Fruit fly (Drosophila melanogaster) whole organism, embryonic: ENCODE results near the gene Orct2.

Source experiments
- Ada2b ChIP-seq: fragments of 200-800 bp; sonication (Bioruptor generic); IDR thresholded peaks from 2 replicates; pipeline ENCODE4 v1.3.6; 2022; ENCODE audit warnings: missing biosample characterization, missing genetic modification characterization
- Atf-2 ChIP-seq: fragments of 200-800 bp; sonication (Bioruptor generic); optimal IDR thresholded peaks from 2 replicates; lab custom pipeline; 2016; ENCODE audit warnings: missing biosample characterization, missing genetic modification characterization
- Atf3 ChIP-seq: fragments of 200-800 bp; sonication (Bioruptor generic); optimal IDR thresholded peaks from 3 replicates; lab custom pipeline; 2016; ENCODE audit warnings: missing biosample characterization, missing genetic modification characterization
- C15 ChIP-seq: fragments of 200-800 bp; sonication (Bioruptor generic); IDR thresholded peaks from 3 replicates; pipeline ENCODE4 v1.3.6; 2022; ENCODE audit warnings: missing biosample characterization, missing genetic modification characterization
- CG10209 ChIP-seq: fragments of 200-800 bp; sonication (Bioruptor generic); optimal IDR thresholded peaks from 3 replicates; lab custom pipeline; 2017; ENCODE audit warnings: missing biosample characterization, mild to moderate bottlenecking, missing genetic modification characterization, missing genetic modification reagents
- CG11085 ChIP-seq: fragments of 200-800 bp; sonication (Bioruptor generic); IDR thresholded peaks from 2 replicates; pipeline ENCODE4 v1.3.6; 2022; ENCODE audit warnings: missing biosample characterization, missing genetic modification characterization
- CG11247 ChIP-seq: fragments of 200-800 bp; sonication (Bioruptor generic); IDR thresholded peaks from 2 replicates; pipeline ENCODE4 v1.3.6; 2022; ENCODE audit warnings: missing biosample characterization, missing genetic modification characterization
- CG11456 ChIP-seq: fragments of 200-800 bp; sonication (Bioruptor generic); IDR thresholded peaks from 3 replicates; pipeline ENCODE4 v1.3.6; 2022; ENCODE audit warnings: missing biosample characterization, missing genetic modification characterization
- CG11695 ChIP-seq: fragments of 200-800 bp; sonication (Bioruptor generic); IDR thresholded peaks from 3 replicates; pipeline ENCODE4 v1.3.6; 2022; ENCODE audit warnings: missing biosample characterization, missing genetic modification characterization
- CG11696 ChIP-seq: fragments of 200-800 bp; sonication (Bioruptor generic); IDR thresholded peaks from 2 replicates; pipeline ENCODE4 v1.3.6; 2022; ENCODE audit warnings: missing biosample characterization, missing genetic modification characterization
- CG14441 ChIP-seq: fragments of 200-800 bp; sonication (Bioruptor generic); IDR thresholded peaks from 2 replicates; pipeline ENCODE4 v1.3.6; 2022; ENCODE audit warnings: missing biosample characterization, missing genetic modification characterization
- CG15269 ChIP-seq: fragments of 200-800 bp; sonication (Bioruptor generic); optimal IDR thresholded peaks from 2 replicates; lab custom pipeline; 2018; ENCODE audit warnings: missing biosample characterization, mild to moderate bottlenecking, missing genetic modification characterization, moderate library complexity
- CG1602 ChIP-seq: fragments of 200-800 bp; sonication (Bioruptor generic); optimal IDR thresholded peaks from 3 replicates; lab custom pipeline; 2016; ENCODE audit warnings: missing biosample characterization, missing genetic modification characterization
- CG18764 ChIP-seq: fragments of 200-800 bp; sonication (Bioruptor generic); optimal IDR thresholded peaks from 3 replicates; lab custom pipeline; 2016; ENCODE audit warnings: missing biosample characterization, missing genetic modification characterization
- CG3065 ChIP-seq: fragments of 200-800 bp; sonication (Bioruptor generic); optimal IDR thresholded peaks from 2 replicates; lab custom pipeline; 2016; ENCODE audit warnings: missing biosample characterization, missing genetic modification characterization
- CG32772 ChIP-seq: fragments of 200-800 bp; sonication (Bioruptor generic); IDR thresholded peaks from 2 replicates; pipeline ENCODE4 v1.3.6; 2022; ENCODE audit warnings: missing biosample characterization, missing genetic modification characterization
- CG33213 ChIP-seq: fragments of 200-800 bp; sonication (Bioruptor generic); optimal IDR thresholded peaks from 3 replicates; lab custom pipeline; 2016; ENCODE audit warnings: missing biosample characterization, missing genetic modification characterization
- CG3847 ChIP-seq: fragments of 200-800 bp; sonication (Bioruptor generic); IDR thresholded peaks from 2 replicates; pipeline ENCODE4 v1.3.6; 2022; ENCODE audit warnings: missing biosample characterization, missing genetic modification characterization
- CG3995 ChIP-seq: fragments of 200-800 bp; sonication (Bioruptor generic); optimal IDR thresholded peaks from 3 replicates; lab custom pipeline; 2016; ENCODE audit warnings: missing biosample characterization, missing genetic modification characterization
- CG4854 ChIP-seq: fragments of 200-800 bp; sonication (Bioruptor generic); optimal IDR thresholded peaks from 2 replicates; lab custom pipeline; 2016; ENCODE audit warnings: missing biosample characterization, missing genetic modification characterization, inconsistent platforms
- CG7357 ChIP-seq: fragments of 200-800 bp; sonication (Bioruptor generic); IDR thresholded peaks from 3 replicates; pipeline ENCODE4 v1.3.6; 2022; ENCODE audit warnings: missing biosample characterization, missing genetic modification characterization
- CG8281 ChIP-seq: fragments of 200-800 bp; sonication (Bioruptor generic); optimal IDR thresholded peaks from 2 replicates; lab custom pipeline; 2018; ENCODE audit warnings: missing biosample characterization, mild to moderate bottlenecking, missing genetic modification characterization, moderate library complexity
- CG8388 ChIP-seq: fragments of 200-800 bp; sonication (Bioruptor generic); optimal IDR thresholded peaks from 2 replicates; lab custom pipeline; 2019; ENCODE audit warnings: missing biosample characterization, mild to moderate bottlenecking, missing genetic modification characterization, moderate library complexity
- Dek ChIP-seq: fragments of 200-800 bp; sonication (Bioruptor generic); optimal IDR thresholded peaks from 3 replicates; lab custom pipeline; 2019; ENCODE audit warnings: missing biosample characterization, mild to moderate bottlenecking, missing genetic modification characterization, moderate library complexity
- HLHmδ ChIP-seq: fragments of 200-800 bp; sonication (Bioruptor generic); optimal IDR thresholded peaks from 2 replicates; lab custom pipeline; 2018; ENCODE audit warnings: missing biosample characterization, mild to moderate bottlenecking, missing genetic modification characterization, moderate library complexity
- Myb ChIP-seq: fragments of 200-800 bp; sonication (Bioruptor generic); optimal IDR thresholded peaks from 2 replicates; lab custom pipeline; 2016; ENCODE audit warnings: missing biosample characterization, missing genetic modification characterization
- Poxn ChIP-seq: fragments of 200-800 bp; sonication (Bioruptor generic); IDR thresholded peaks from 2 replicates; pipeline ENCODE4 v1.3.6; 2022; ENCODE audit warnings: missing biosample characterization, missing genetic modification characterization
- Rx ChIP-seq: fragments of 200-800 bp; sonication (Bioruptor generic); IDR thresholded peaks from 2 replicates; pipeline ENCODE4 v1.3.6; 2022; ENCODE audit warnings: missing biosample characterization, missing genetic modification characterization
- Vsx1 ChIP-seq: fragments of 200-800 bp; sonication (Bioruptor generic); optimal IDR thresholded peaks from 2 replicates; lab custom pipeline; 2017; ENCODE audit warnings: missing biosample characterization, mild to moderate bottlenecking, missing genetic modification characterization, missing genetic modification reagents
- ap ChIP-seq: fragments of 200-800 bp; sonication (Bioruptor generic); IDR thresholded peaks from 2 replicates; pipeline ENCODE4 v1.3.6; 2022; ENCODE audit warnings: missing biosample characterization, missing genetic modification characterization
- bbx ChIP-seq: fragments of 200-800 bp; sonication (Bioruptor generic); IDR thresholded peaks from 2 replicates; pipeline ENCODE4 v1.3.6; 2022; ENCODE audit warnings: missing biosample characterization, missing genetic modification characterization; ENCODE audit not compliant: partially characterized antibody
- corto ChIP-seq: fragments of 200-800 bp; sonication (Bioruptor generic); optimal IDR thresholded peaks from 2 replicates; lab custom pipeline; 2016; ENCODE audit warnings: missing biosample characterization, mild to moderate bottlenecking, missing genetic modification characterization, moderate library complexity
- crc ChIP-seq: fragments of 200-800 bp; sonication (Bioruptor generic); optimal IDR thresholded peaks from 2 replicates; lab custom pipeline; 2016; ENCODE audit warnings: missing biosample characterization, missing genetic modification characterization
- fd102C ChIP-seq: fragments of 200-800 bp; sonication (Bioruptor generic); optimal IDR thresholded peaks from 2 replicates; lab custom pipeline; 2018; ENCODE audit warnings: missing biosample characterization, mild to moderate bottlenecking, missing genetic modification characterization, moderate library complexity
- fd64A ChIP-seq: fragments of 200-800 bp; sonication (Bioruptor generic); optimal IDR thresholded peaks from 3 replicates; lab custom pipeline; 2018; ENCODE audit warnings: missing biosample characterization, mild to moderate bottlenecking, missing genetic modification characterization
- grn ChIP-seq: fragments of 200-800 bp; sonication (Bioruptor generic); optimal IDR thresholded peaks from 3 replicates; lab custom pipeline; 2017; ENCODE audit warnings: missing biosample characterization, missing genetic modification characterization
- ham ChIP-seq: fragments of 200-800 bp; sonication (Bioruptor generic); IDR thresholded peaks from 2 replicates; pipeline ENCODE4 v1.3.6; 2022; ENCODE audit warnings: missing biosample characterization, missing genetic modification characterization
- her ChIP-seq: fragments of 200-800 bp; sonication (Bioruptor generic); optimal IDR thresholded peaks from 2 replicates; lab custom pipeline; 2016; ENCODE audit warnings: missing biosample characterization, missing genetic modification characterization
- kni ChIP-seq: fragments of 200-800 bp; sonication (Bioruptor generic); optimal IDR thresholded peaks from 3 replicates; lab custom pipeline; 2017; ENCODE audit warnings: mild to moderate bottlenecking, missing biosample characterization, missing genetic modification reagents, missing genetic modification characterization
- luna ChIP-seq: fragments of 200-800 bp; sonication (Bioruptor generic); optimal IDR thresholded peaks from 2 replicates; lab custom pipeline; 2016; ENCODE audit warnings: missing biosample characterization, missing genetic modification characterization
- nom ChIP-seq: fragments of 200-800 bp; sonication (Bioruptor generic); optimal IDR thresholded peaks from 2 replicates; lab custom pipeline; 2017; ENCODE audit warnings: missing biosample characterization, missing genetic modification characterization, mild to moderate bottlenecking, moderate library complexity, missing genetic modification reagents
- pum ChIP-seq: fragments of 200-800 bp; sonication (Bioruptor generic); optimal IDR thresholded peaks from 2 replicates; lab custom pipeline; 2016; ENCODE audit warnings: missing biosample characterization, missing genetic modification characterization
- repo ChIP-seq: fragments of 200-800 bp; sonication (Bioruptor generic); optimal IDR thresholded peaks from 2 replicates; lab custom pipeline; 2016; ENCODE audit warnings: missing biosample characterization, missing genetic modification characterization
- sens-2 ChIP-seq: fragments of 200-800 bp; sonication (Bioruptor generic); IDR thresholded peaks from 2 replicates; pipeline ENCODE4 v1.3.6; 2022; ENCODE audit warnings: missing biosample characterization, missing genetic modification characterization
- slp2 ChIP-seq: fragments of 200-800 bp; sonication (Bioruptor generic); optimal IDR thresholded peaks from 2 replicates; lab custom pipeline; 2016; ENCODE audit warnings: missing biosample characterization, missing genetic modification characterization
- trh ChIP-seq: fragments of 200-800 bp; sonication (Bioruptor generic); optimal IDR thresholded peaks from 2 replicates; lab custom pipeline; 2016; ENCODE audit warnings: missing biosample characterization, missing genetic modification characterization

Orct2 gene

dm6 chr3R:24252494-24252893 is 20.3 kb upstream of the Orct2 start, which contains the start of gene beta-PheRS (continued):
- TF ChIP-seq CG11696 (GFP tag; lab: Robert Waterston, UW): no peak
- TF ChIP-seq CG3847 (GFP tag; lab: Robert Waterston, UW): peak; percentile 85
- no peak for TF ChIP-seq Dek (tag; lab: Kevin White, UChicago)
- no peak for TF ChIP-seq crc (GFP tag; lab: Kevin White, UChicago)
- TF ChIP-seq CG3995 (GFP tag; lab: Kevin White, UChicago): peak; percentile 83
- 0 out of 2 replicates have a peak, but pooled peaks have one; percentile 30 for TF ChIP-seq Rx (GFP tag; lab: Robert Waterston, UW)
- TF ChIP-seq CG10209 (GFP tag; lab: Kevin White, UChicago): no peak
- no peak for TF ChIP-seq sens-2 (GFP tag; lab: Robert Waterston, UW)
- no peak for TF ChIP-seq Poxn (GFP tag; lab: Robert Waterston, UW)
- TF ChIP-seq CG18764: no peak
- 0 out of 3 replicates have a peak, but pooled peaks have one; percentile 57 for TF ChIP-seq C15 (GFP tag; lab: Robert Waterston, UW)
- peak; percentile 73 for TF ChIP-seq CG4854
- no peak for TF ChIP-seq trh (GFP tag; lab: Kevin White, UChicago)
- peak; percentile 32; the same call in 1 of the 2 replicates for TF ChIP-seq CG11247
- TF ChIP-seq Atf3: peak; percentile 2
- no peak for TF ChIP-seq grn
- peak; percentile 86 for TF ChIP-seq CG8388 (GFP tag; lab: Kevin White, UChicago)
- peak; percentile 52 for TF ChIP-seq Ada2b
- TF ChIP-seq CG33213: peak; percentile 77
- TF ChIP-seq CG3065 (GFP tag; lab: Kevin White, UChicago): peak; percentile 33
- no peak for TF ChIP-seq fd102C (GFP tag; lab: Kevin White, UChicago)
- TF ChIP-seq Vsx1: no peak
- peak; percentile 57 for TF ChIP-seq repo (GFP tag; lab: Kevin White, UChicago)
- peak; percentile 26 for TF ChIP-seq CG1602 (GFP tag; lab: Kevin White, UChicago)
- TF ChIP-seq CG11085 (GFP tag; lab: Robert Waterston, UW): peak; percentile 29; the same call in 1 of the 2 replicates
- TF ChIP-seq ap (GFP tag; lab: Robert Waterston, UW): no peak
- peak; percentile 99 for TF ChIP-seq CG7357 (GFP tag; lab: Robert Waterston, UW)
- TF ChIP-seq ham (GFP tag; lab: Robert Waterston, UW): no peak
- TF ChIP-seq kni (GFP tag; lab: Kevin White, UChicago): no peak
- no peak for TF ChIP-seq fd64A (GFP tag; lab: Kevin White, UChicago)
- peak; percentile 30 for TF ChIP-seq luna
- no peak for TF ChIP-seq CG11695
- peak; percentile 63 for TF ChIP-seq Myb
- no peak for TF ChIP-seq Atf-2 (GFP tag; lab: Kevin White, UChicago)
- TF ChIP-seq bbx: peak; percentile 92
- peak; percentile 62 for TF ChIP-seq her (GFP tag; lab: Kevin White, UChicago)
- TF ChIP-seq nom (GFP tag; lab: Kevin White, UChicago): no peak
- TF ChIP-seq CG14441 (GFP tag; lab: Robert Waterston, UW): peak; percentile 39; the same call in 1 of the 2 replicates
- TF ChIP-seq pum (GFP tag; lab: Kevin White, UChicago): peak; percentile 8
- no peak for TF ChIP-seq CG15269 (tag; lab: Kevin White, UChicago)
- no peak for TF ChIP-seq CG8281
- peak; percentile 68; the same call in 2 of the 3 replicates for TF ChIP-seq CG11456 (GFP tag; lab: Robert Waterston, UW)
- TF ChIP-seq HLHmδ (GFP tag; lab: Kevin White, UChicago): no peak
- 0 out of 2 replicates have a peak, but pooled peaks have one; percentile 15 for TF ChIP-seq CG32772 (GFP tag; lab: Robert Waterston, UW)
- TF ChIP-seq slp2 (GFP tag; lab: Kevin White, UChicago): peak; percentile 29
- TF ChIP-seq corto: no peak
